Worm (Caenorhabditis elegans): ENCODE results near the gene lab-2.

The lab-2 gene

ce11 chrIII:7336214-7336613 lies 6.8 kb upstream of the lab-2 start, which contains the start of gene gsp-2 (continued):
- no peak for TF ChIP-seq Y53F4B.3 (GFP tag; IDR thresholded peaks at IDR 0.05)
- TF ChIP-seq nfyb-1 (GFP tag; IDR thresholded peaks at IDR 0.05), result peak; percentile 63; the same call in 1 of the 2 replicates
- TF ChIP-seq efl-1 (GFP tag; optimal IDR thresholded peaks at IDR 0.05), result peak; percentile 67
- TF ChIP-seq aptf-2 (GFP tag; conservative IDR thresholded peaks at IDR 0.05), result no peak
- TF ChIP-seq Y56A3A.18 (GFP tag; IDR thresholded peaks at IDR 0.05), result no peak
- no peak for TF ChIP-seq F10E7.11 (tag; optimal IDR thresholded peaks at IDR 0.05)
- no peak for TF ChIP-seq mes-4 (tag; optimal IDR thresholded peaks at IDR 0.05)
- TF ChIP-seq ZK185.1 (tag; optimal IDR thresholded peaks at IDR 0.05; ENCODE audit: poor library complexity, severe bottlenecking), result no peak
- peak; percentile 62; the same call in 1 of the 2 replicates for TF ChIP-seq lir-1 (GFP tag; conservative IDR thresholded peaks at IDR 0.05)
- TF ChIP-seq egl-44 (GFP tag; IDR thresholded peaks at IDR 0.05), result no peak
- peak; percentile 73 for TF ChIP-seq attf-5 (GFP tag; optimal IDR thresholded peaks at IDR 0.05)
- TF ChIP-seq attf-3 (GFP tag; conservative IDR thresholded peaks at IDR 0.05), result peak; percentile 40; the same call in 1 of the 2 replicates
- TF ChIP-seq T07F8.4 (tag; optimal IDR thresholded peaks at IDR 0.05), result no peak
- TF ChIP-seq lin-54 (GFP tag; optimal IDR thresholded peaks at IDR 0.05), result peak; percentile 61
- TF ChIP-seq tbp1 (GFP tag; optimal IDR thresholded peaks at IDR 0.05), result peak; percentile 54
- TF ChIP-seq K12H6.12 (tag; optimal IDR thresholded peaks at IDR 0.05), result no peak
- TF ChIP-seq fkh-3 (tag; optimal IDR thresholded peaks at IDR 0.05), result no peak
- 0 out of 2 replicates have a peak, but pooled peaks have one; percentile 39 for TF ChIP-seq Y95B8A.8 (GFP tag; IDR thresholded peaks at IDR 0.05)
- TF ChIP-seq akir-1 (GFP tag; optimal IDR thresholded peaks at IDR 0.05), result no peak
- no peak for TF ChIP-seq bed-2 (GFP tag; IDR thresholded peaks at IDR 0.05)
- TF ChIP-seq ccch-3 (GFP tag; optimal IDR thresholded peaks at IDR 0.05), result no peak
- TF ChIP-seq madf-8 (GFP tag; conservative IDR thresholded peaks at IDR 0.05), result 0 out of 2 replicates have a peak, but pooled peaks have one; percentile 22
- TF ChIP-seq madf-10 (tag; optimal IDR thresholded peaks at IDR 0.05), result no peak
- no peak for TF ChIP-seq ztf-26 (tag; optimal IDR thresholded peaks at IDR 0.05)
- no peak for TF ChIP-seq B0261.1 (tag; optimal IDR thresholded peaks at IDR 0.05)
- TF ChIP-seq ceh-40 (GFP tag; IDR thresholded peaks at IDR 0.05), result no peak
- no peak for TF ChIP-seq dpff-1 (tag; optimal IDR thresholded peaks at IDR 0.05)
- peak; percentile 61; the same call in 1 of the 2 replicates for TF ChIP-seq zfh-2 (GFP tag; conservative IDR thresholded peaks at IDR 0.05)
- no peak for TF ChIP-seq nhr-179 (tag; optimal IDR thresholded peaks at IDR 0.05)
- no peak for TF ChIP-seq Y79H2A.3 (GFP tag; conservative IDR thresholded peaks at IDR 0.05)
- no peak for TF ChIP-seq die-1 (tag; optimal IDR thresholded peaks at IDR 0.05)
- peak; percentile 84 for TF ChIP-seq mcd-1 (GFP tag; IDR thresholded peaks at IDR 0.05)
- no peak for TF ChIP-seq nfya-1 (tag; optimal IDR thresholded peaks at IDR 0.05; ENCODE audit: borderline replicate concordance, insufficient read depth)
- TF ChIP-seq B0019.2 (GFP tag; conservative IDR thresholded peaks at IDR 0.05), result no peak
- TF ChIP-seq F57C9.4 (tag; optimal IDR thresholded peaks at IDR 0.05), result no peak
- TF ChIP-seq mxl-1 (tag; optimal IDR thresholded peaks at IDR 0.05), result no peak
- no peak for TF ChIP-seq tbx-9 (tag; optimal IDR thresholded peaks at IDR 0.05; ENCODE audit: borderline replicate concordance)
- no peak for TF ChIP-seq hlh-26 (GFP tag; conservative IDR thresholded peaks at IDR 0.05)
- TF ChIP-seq xnd-1 (tag; optimal IDR thresholded peaks at IDR 0.05), result no peak
- TF ChIP-seq egrh-3 (GFP tag; IDR thresholded peaks at IDR 0.05), result peak; percentile 60; the same call in 1 of the 2 replicates
- no peak for TF ChIP-seq athp-1 (tag; optimal IDR thresholded peaks at IDR 0.05)
- no peak for TF ChIP-seq let-526 (GFP tag; IDR thresholded peaks at IDR 0.05)
- no peak for TF ChIP-seq egl-18 (GFP tag; IDR thresholded peaks at IDR 0.05)
- peak; percentile 71; the same call in 1 of the 2 replicates for TF ChIP-seq madf-6 (GFP tag; IDR thresholded peaks at IDR 0.05)
- no peak for TF ChIP-seq lag-1 (GFP tag; IDR thresholded peaks at IDR 0.05)
- TF ChIP-seq lsy-27 (tag; optimal IDR thresholded peaks at IDR 0.05; ENCODE audit: borderline replicate concordance, insufficient read depth), result peak; percentile 26
- no peak for TF ChIP-seq T26A5.8 (tag; optimal IDR thresholded peaks at IDR 0.05)
- TF ChIP-seq nhr-90 (tag; optimal IDR thresholded peaks at IDR 0.05), result peak; percentile 25
- TF ChIP-seq unc-130 (GFP tag; optimal IDR thresholded peaks at IDR 0.05), result no peak
